Worm (Caenorhabditis elegans): ENCODE measurements around the gene acs-9.
"Not testable (repeated sequence)": the region's sequence is repeated elsewhere in the genome, so short reads cannot be mapped to it uniquely, and the experiment has no call there.

The acs-9 gene

ce11 chrX:16844924-16845323, 35.4 kb downstream of the acs-9 start, which contains the start of gene F41G4.8:
F41G4.8 (minus strand) TSS chrX:16845024.
- TF ChIP-seq scrt-1 (GFP tag; IDR thresholded peaks at IDR 0.05), result no peak
- no peak for TF ChIP-seq hmbx-1 (tag; optimal IDR thresholded peaks at IDR 0.05)
- no peak for TF ChIP-seq aly-1 (tag; optimal IDR thresholded peaks at IDR 0.05)
- no peak for TF ChIP-seq ets-7 (tag; optimal IDR thresholded peaks at IDR 0.05)
- TF ChIP-seq hnd-1 (tag; optimal IDR thresholded peaks at IDR 0.05), result no peak
- no peak for TF ChIP-seq tbx-37 (GFP tag; conservative IDR thresholded peaks at IDR 0.05)
- no peak for TF ChIP-seq ceh-36 (tag; optimal IDR thresholded peaks at IDR 0.05)

DNA sequence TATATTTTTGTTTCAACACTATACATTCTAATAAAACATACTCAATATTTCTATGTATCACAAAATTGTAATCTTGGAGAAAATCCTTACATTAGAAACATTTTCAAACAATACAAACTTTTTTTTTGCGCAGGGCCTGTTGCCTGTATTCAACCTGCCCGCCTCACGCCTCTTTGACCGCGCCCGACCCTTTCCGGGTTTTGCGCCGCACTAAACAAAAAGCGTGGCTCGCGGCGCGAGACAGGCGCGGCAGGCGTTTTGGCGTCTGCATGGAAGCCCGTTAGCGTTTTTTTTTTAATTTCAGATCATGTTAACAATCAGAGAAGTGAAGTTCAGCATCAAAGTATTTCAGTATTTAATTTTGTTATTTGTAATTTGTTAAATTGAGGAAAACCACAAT, 37.4 kb downstream of the acs-9 start:
- TF ChIP-seq sea-1 (GFP tag; conservative IDR thresholded peaks at IDR 0.05) (no peak), tbx-11 (GFP tag; IDR thresholded peaks at IDR 0.05) (no peak), flt-1 (GFP tag; IDR thresholded peaks at IDR 0.05) (no peak), ceh-36 (tag; optimal IDR thresholded peaks at IDR 0.05) (no peak), ama-1 (optimal IDR thresholded peaks at IDR 0.05) (no peak), hmbx-1 (tag; optimal IDR thresholded peaks at IDR 0.05) (no peak), ets-7 (tag; optimal IDR thresholded peaks at IDR 0.05) (no peak), scrt-1 (GFP tag; IDR thresholded peaks at IDR 0.05) (no peak), tbx-37 (GFP tag; conservative IDR thresholded peaks at IDR 0.05) (no peak), hnd-1 (tag; optimal IDR thresholded peaks at IDR 0.05) (no peak), tra-4 (tag; optimal IDR thresholded peaks at IDR 0.05) (no peak)

- TF ChIP-seq hmbx-1 (tag; optimal IDR thresholded peaks at IDR 0.05), result no peak
- no peak for TF ChIP-seq pes-1 (GFP tag; IDR thresholded peaks at IDR 0.05)
- TF ChIP-seq flt-1 (GFP tag; IDR thresholded peaks at IDR 0.05), result no peak
- no peak for TF ChIP-seq hnd-1 (tag; optimal IDR thresholded peaks at IDR 0.05)
- no peak for TF ChIP-seq tbx-37 (GFP tag; conservative IDR thresholded peaks at IDR 0.05)
- no peak for TF ChIP-seq scrt-1 (GFP tag; IDR thresholded peaks at IDR 0.05)
- TF ChIP-seq sea-1 (GFP tag; conservative IDR thresholded peaks at IDR 0.05), result no peak
- TF ChIP-seq F13C5.2 (tag; optimal IDR thresholded peaks at IDR 0.05), result no peak
- TF ChIP-seq ets-7 (tag; optimal IDR thresholded peaks at IDR 0.05), result no peak
- no peak for TF ChIP-seq tra-4 (tag; optimal IDR thresholded peaks at IDR 0.05)
- TF ChIP-seq hmg-4 (GFP tag; optimal IDR thresholded peaks at IDR 0.05), result no peak
- no peak for TF ChIP-seq ceh-36 (tag; optimal IDR thresholded peaks at IDR 0.05)
- TF ChIP-seq aly-1 (tag; optimal IDR thresholded peaks at IDR 0.05), result no peak
- no peak for TF ChIP-seq ceh-13 (GFP tag; optimal IDR thresholded peaks at IDR 0.05)
These were observed 39.6 kb downstream of the acs-9 start, which contains the start of gene dyla-1 for ce11 chrX:16840738-16841137. dyla-1 (plus strand) TSS chrX:16841038.

- TF ChIP-seq hmbx-1 (tag; optimal IDR thresholded peaks at IDR 0.05) (no peak), aly-1 (tag; optimal IDR thresholded peaks at IDR 0.05) (no peak), ceh-13 (GFP tag; optimal IDR thresholded peaks at IDR 0.05) (no peak), scrt-1 (GFP tag; IDR thresholded peaks at IDR 0.05) (no peak), pes-1 (GFP tag; IDR thresholded peaks at IDR 0.05) (no peak), B0310.2 (tag; optimal IDR thresholded peaks at IDR 0.05) (no peak), hmg-4 (GFP tag; optimal IDR thresholded peaks at IDR 0.05) (no peak), ceh-36 (tag; optimal IDR thresholded peaks at IDR 0.05) (no peak), tra-4 (tag; optimal IDR thresholded peaks at IDR 0.05) (no peak), flt-1 (GFP tag; IDR thresholded peaks at IDR 0.05) (no peak), ama-1 (optimal IDR thresholded peaks at IDR 0.05) (no peak), F13C5.2 (tag; optimal IDR thresholded peaks at IDR 0.05) (no peak), tbx-37 (GFP tag; conservative IDR thresholded peaks at IDR 0.05) (no peak), tbx-11 (GFP tag; IDR thresholded peaks at IDR 0.05) (no peak)
These were observed 44.0 kb downstream of the acs-9 start, which contains the start of gene F41G4.7 for ce11 chrX:16836304-16836703. F41G4.7 (minus strand) TSS chrX:16836404.

ce11 chrX:16834691-16835090, 45.6 kb downstream of the acs-9 start, which contains the start of gene F41G4.13:
F41G4.13 (minus strand) TSS chrX:16834791.
- TF ChIP-seq hmbx-1 (tag; optimal IDR thresholded peaks at IDR 0.05); pes-1 (GFP tag; IDR thresholded peaks at IDR 0.05); tbx-37 (GFP tag; conservative IDR thresholded peaks at IDR 0.05): not testable (repeated sequence)
